Worm (Caenorhabditis elegans): ENCODE measurements around the gene F56A8.9.

- TF ChIP-seq unc-86 (tag; optimal IDR thresholded peaks at IDR 0.05) (no peak), sox-4 (tag; optimal IDR thresholded peaks at IDR 0.05) (no peak), pag-3 (tag; optimal IDR thresholded peaks at IDR 0.05; ENCODE audit: borderline replicate concordance) (no peak), pqm-1 (tag; optimal IDR thresholded peaks at IDR 0.05) (no peak), ceh-6 (GFP tag; optimal IDR thresholded peaks at IDR 0.05) (no peak), tbx-2 (tag; optimal IDR thresholded peaks at IDR 0.05) (no peak), ceh-9 (tag; optimal IDR thresholded peaks at IDR 0.05) (no peak), elt-2 (tag; optimal IDR thresholded peaks at IDR 0.05) (no peak), dve-1 (tag; optimal IDR thresholded peaks at IDR 0.05) (no peak)
These were observed 4.3 kb downstream of the F56A8.9 start for ce11 chrIII:13258752-13259151.

All from whole organism, late embryonic.